Worm (Caenorhabditis elegans) whole organism, L3 larva: ENCODE measurements around the gene F35H12.6.

ENCODE experiments used
- ZK546.5 ChIP-seq: sonication (generic microtip); optimal IDR thresholded peaks from 2 replicates; lab custom pipeline; 2017; ENCODE audit warnings: missing biosample characterization, missing genetic modification characterization
- aly-2 ChIP-seq: fragments of 150-350 bp; optimal IDR thresholded peaks from 2 replicates; lab custom pipeline; 2014; ENCODE audit warnings: missing biosample characterization, missing genetic modification characterization
- ama-1 ChIP-seq: fragments of 150-350 bp; optimal IDR thresholded peaks from 2 replicates; lab custom pipeline; 2018
- ceh-16 ChIP-seq: sonication (generic microtip); optimal IDR thresholded peaks from 2 replicates; lab custom pipeline; 2017; ENCODE audit warnings: missing biosample characterization, missing genetic modification characterization
- ceh-28 ChIP-seq: fragments of 150-350 bp; optimal IDR thresholded peaks from 2 replicates; lab custom pipeline; 2014; ENCODE audit warnings: missing biosample characterization, missing genetic modification reagents, missing genetic modification characterization
- ceh-82 ChIP-seq: fragments of 150-350 bp; optimal IDR thresholded peaks from 2 replicates; lab custom pipeline; 2014; ENCODE audit warnings: missing biosample characterization, missing genetic modification characterization
- ceh-9 ChIP-seq: sonication (generic microtip); optimal IDR thresholded peaks from 2 replicates; lab custom pipeline; 2018; ENCODE audit warnings: missing biosample characterization, missing genetic modification characterization
- daf-12 ChIP-seq: fragments of 150-350 bp; optimal IDR thresholded peaks from 2 replicates; lab custom pipeline; 2014; ENCODE audit warnings: missing biosample characterization, missing genetic modification reagents, missing genetic modification characterization
- egl-27 ChIP-seq: sonication (generic microtip); optimal IDR thresholded peaks from 4 replicates; lab custom pipeline; 2017; ENCODE audit warnings: missing biosample characterization, missing genetic modification reagents, missing genetic modification characterization
- egl-5 ChIP-seq: fragments of 150-350 bp; optimal IDR thresholded peaks from 2 replicates; lab custom pipeline; 2017; ENCODE audit warnings: missing biosample characterization, missing genetic modification reagents, missing genetic modification characterization, inconsistent platforms
- elt-1 ChIP-seq: fragments of 150-350 bp; optimal IDR thresholded peaks from 2 replicates; lab custom pipeline; 2014; ENCODE audit warnings: missing biosample characterization, missing genetic modification characterization
- eor-1 ChIP-seq, 2 experiments: fragments of 150-350 bp; optimal IDR thresholded peaks; 2 replicates each; lab custom pipeline; 2014 to 2018; ENCODE audit warnings: missing biosample characterization in 2 of 2, missing genetic modification characterization in 2 of 2
- fkh-10 ChIP-seq: sonication (generic microtip); optimal IDR thresholded peaks from 2 replicates; lab custom pipeline; 2017; ENCODE audit warnings: missing biosample characterization, missing genetic modification reagents, missing genetic modification characterization
- fkh-2 ChIP-seq: fragments of 150-350 bp; optimal IDR thresholded peaks from 2 replicates; lab custom pipeline; 2014; ENCODE audit warnings: missing biosample characterization, missing genetic modification reagents, missing genetic modification characterization
- fos-1 ChIP-seq: fragments of 150-350 bp; optimal IDR thresholded peaks from 2 replicates; lab custom pipeline; 2014; ENCODE audit warnings: missing biosample characterization, missing genetic modification characterization
- hmg-11 ChIP-seq: sonication (generic microtip); optimal IDR thresholded peaks from 2 replicates; lab custom pipeline; 2016; ENCODE audit warnings: missing genetic modification characterization, missing compliant biosample characterization
- lin-15B ChIP-seq: fragments of 150-350 bp; optimal IDR thresholded peaks from 2 replicates; lab custom pipeline; 2014; ENCODE audit warnings: missing biosample characterization, missing genetic modification characterization
- lin-39 ChIP-seq: fragments of 150-350 bp; optimal IDR thresholded peaks from 2 replicates; lab custom pipeline; 2018; ENCODE audit warnings: missing biosample characterization, missing genetic modification reagents, missing genetic modification characterization
- lsy-12 ChIP-seq: sonication (generic microtip); optimal IDR thresholded peaks from 2 replicates; lab custom pipeline; 2016; ENCODE audit warnings: mild to moderate bottlenecking, missing genetic modification characterization, missing compliant biosample characterization
- mdl-1 ChIP-seq: fragments of 150-350 bp; optimal IDR thresholded peaks from 2 replicates; lab custom pipeline; 2014; ENCODE audit warnings: missing biosample characterization, missing genetic modification characterization
- mml-1 ChIP-seq: fragments of 150-350 bp; sonication (generic microtip); optimal IDR thresholded peaks from 3 replicates; lab custom pipeline; 2014; ENCODE audit warnings: missing biosample characterization, missing genetic modification characterization
- nfya-1 ChIP-seq: sonication (generic microtip); optimal IDR thresholded peaks from 2 replicates; lab custom pipeline; 2017; ENCODE audit warnings: missing genetic modification characterization, mild to moderate bottlenecking, missing compliant biosample characterization, antibody characterized with exemption, moderate library complexity; ENCODE audit not compliant: insufficient read depth
- nhr-11 ChIP-seq: fragments of 150-350 bp; optimal IDR thresholded peaks from 2 replicates; lab custom pipeline; 2014; ENCODE audit warnings: missing biosample characterization, missing genetic modification characterization
- nhr-12 ChIP-seq: fragments of 150-350 bp; optimal IDR thresholded peaks from 2 replicates; lab custom pipeline; 2014; ENCODE audit warnings: missing biosample characterization, missing genetic modification characterization
- nhr-23 ChIP-seq: fragments of 150-350 bp; optimal IDR thresholded peaks from 2 replicates; lab custom pipeline; 2014; ENCODE audit warnings: missing biosample characterization, missing genetic modification reagents, missing genetic modification characterization
- nhr-237 ChIP-seq: fragments of 150-350 bp; optimal IDR thresholded peaks from 2 replicates; lab custom pipeline; 2014; ENCODE audit warnings: missing biosample characterization, missing genetic modification characterization
- nhr-25 ChIP-seq: sonication (generic microtip); optimal IDR thresholded peaks from 2 replicates; lab custom pipeline; 2017; ENCODE audit warnings: missing biosample characterization, missing genetic modification characterization
- nhr-67 ChIP-seq: fragments of 150-350 bp; optimal IDR thresholded peaks from 2 replicates; lab custom pipeline; 2014; ENCODE audit warnings: missing biosample characterization, missing genetic modification characterization
- nhr-76 ChIP-seq: fragments of 150-350 bp; sonication (generic microtip); optimal IDR thresholded peaks from 5 replicates; lab custom pipeline; 2014; ENCODE audit warnings: missing biosample characterization, missing genetic modification characterization
- nhr-77 ChIP-seq: fragments of 150-350 bp; optimal IDR thresholded peaks from 2 replicates; lab custom pipeline; 2014; ENCODE audit warnings: missing biosample characterization, missing genetic modification characterization
- pha-4 ChIP-seq: fragments of 150-350 bp; optimal IDR thresholded peaks from 2 replicates; lab custom pipeline; 2014; ENCODE audit warnings: missing biosample characterization, missing genetic modification reagents, missing genetic modification characterization
- skn-1 ChIP-seq: fragments of 150-350 bp; optimal IDR thresholded peaks from 2 replicates; lab custom pipeline; 2014; ENCODE audit warnings: missing biosample characterization, missing genetic modification characterization
- snpc-4 ChIP-seq: fragments of 150-350 bp; optimal IDR thresholded peaks from 2 replicates; lab custom pipeline; 2014; ENCODE audit warnings: missing biosample characterization, missing genetic modification characterization
- unc-39 ChIP-seq: sonication (generic microtip); optimal IDR thresholded peaks from 4 replicates; lab custom pipeline; 2017; ENCODE audit warnings: missing biosample characterization, missing genetic modification characterization
- unc-62 ChIP-seq: fragments of 150-350 bp; sonication (generic microtip); optimal IDR thresholded peaks from 4 replicates; lab custom pipeline; 2014; ENCODE audit warnings: missing biosample characterization, missing genetic modification reagents, missing genetic modification characterization
- zag-1 ChIP-seq: fragments of 150-350 bp; optimal IDR thresholded peaks from 2 replicates; lab custom pipeline; 2014; ENCODE audit warnings: missing biosample characterization, missing genetic modification characterization
- ztf-11 ChIP-seq: fragments of 150-350 bp; optimal IDR thresholded peaks from 2 replicates; lab custom pipeline; 2014; ENCODE audit warnings: missing biosample characterization, missing genetic modification characterization
- ztf-4 ChIP-seq: fragments of 150-350 bp; optimal IDR thresholded peaks from 2 replicates; lab custom pipeline; 2014; ENCODE audit warnings: missing biosample characterization, missing genetic modification characterization

Gene F35H12.6

ce11 chrX:924495-925008 lies 11.5 kb downstream of the F35H12.6 start, which contains the start of the genes pifk-1 and tbc-11 (continued):
- TF ChIP-seq nhr-67 (tag; lab: Kevin White, UChicago): no peak
- no peak for TF ChIP-seq nhr-77 (tag; lab: Kevin White, UChicago)
- no peak for TF ChIP-seq mdl-1 (tag; lab: Kevin White, UChicago)
- TF ChIP-seq ceh-16 (tag; lab: Kevin White, UChicago): no peak
- TF ChIP-seq nhr-76 (tag; lab: Kevin White, UChicago): no peak
- peak; percentile 66 for TF ChIP-seq skn-1

- TF ChIP-seq mml-1 (tag; lab: Kevin White, UChicago): no peak
- TF ChIP-seq lsy-12 (tag; lab: Kevin White, UChicago): no peak
- TF ChIP-seq nfya-1 (tag; lab: Kevin White, UChicago): no peak
- TF ChIP-seq pha-4: no peak
- no peak for TF ChIP-seq fkh-2 (tag; lab: Kevin White, UChicago)
- TF ChIP-seq nhr-12 (tag; lab: Kevin White, UChicago): no peak
- no peak for TF ChIP-seq nhr-76 (tag; lab: Kevin White, UChicago)
- no peak for TF ChIP-seq ama-1 (lab: Kevin White, UChicago)
- TF ChIP-seq ztf-4 (tag; lab: Kevin White, UChicago): no peak
- no peak for TF ChIP-seq skn-1
- no peak for TF ChIP-seq unc-62 (GFP tag; lab: Kevin White, UChicago)
- TF ChIP-seq nhr-25 (tag; lab: Kevin White, UChicago): no peak
- TF ChIP-seq elt-1 (tag; lab: Kevin White, UChicago): no peak
- TF ChIP-seq nhr-11 (tag; lab: Kevin White, UChicago): no peak
- TF ChIP-seq daf-12: no peak
- TF ChIP-seq zag-1 (tag; lab: Kevin White, UChicago): no peak
- no peak for TF ChIP-seq nhr-23 (tag; lab: Kevin White, UChicago)
- TF ChIP-seq, all 47 proteins: peak for 0
Measured at ce11 chrX:926125-926524, 13.0 kb downstream of the F35H12.6 start.

- TF ChIP-seq pha-4 (peak; percentile 69), snpc-4 (tag; lab: Kevin White, UChicago) (no peak), hmg-11 (tag; lab: Kevin White, UChicago) (no peak), lin-15B (tag; lab: Kevin White, UChicago) (no peak)
Measured at ce11 chrX:927632-928031, 14.5 kb downstream of the F35H12.6 start.

- no peak for TF ChIP-seq nhr-237 (tag; lab: Kevin White, UChicago)
- no peak for TF ChIP-seq lin-15B (tag; lab: Kevin White, UChicago)
- TF ChIP-seq skn-1: no peak
- TF ChIP-seq egl-27 (tag; lab: Kevin White, UChicago): no peak
- no peak for TF ChIP-seq ceh-9
- peak; percentile 36 for TF ChIP-seq lin-39 (tag; lab: Kevin White, UChicago)
- no peak for TF ChIP-seq eor-1 (tag; optimal IDR thresholded peaks at IDR 0.05; lab: Kevin White, UChicago)
- TF ChIP-seq ceh-28 (tag; lab: Kevin White, UChicago): no peak
- TF ChIP-seq lsy-12 (tag; lab: Kevin White, UChicago): no peak
- peak; percentile 53 for TF ChIP-seq hmg-11 (tag; lab: Kevin White, UChicago)
- no peak for TF ChIP-seq ceh-16 (tag; lab: Kevin White, UChicago)
- TF ChIP-seq unc-39: no peak
- no peak for TF ChIP-seq ztf-11 (tag; lab: Kevin White, UChicago)
- no peak for TF ChIP-seq ztf-4 (tag; lab: Kevin White, UChicago)
- no peak for TF ChIP-seq ceh-82 (tag; lab: Kevin White, UChicago)
- TF ChIP-seq pha-4: no peak
- TF ChIP-seq ZK546.5: no peak
- no peak for TF ChIP-seq fos-1 (tag; lab: Kevin White, UChicago)
- TF ChIP-seq egl-5 (tag; lab: Kevin White, UChicago): no peak
- peak; percentile 69 for TF ChIP-seq fkh-10 (GFP tag; lab: Kevin White, UChicago)
- TF ChIP-seq nfya-1 (tag; lab: Kevin White, UChicago): peak; percentile 55
- TF ChIP-seq aly-2 (tag; lab: Kevin White, UChicago): no peak
- TF ChIP-seq daf-12: no peak
- TF ChIP-seq, all 47 proteins: peak for 4
Measured at ce11 chrX:932874-933273, 19.8 kb downstream of the F35H12.6 start.
